Fruit fly (Drosophila melanogaster) S2 (cell line): Measurements from ENCODE around the gene CG43219.

Source experiments
- CG8478 ChIP-seq: fragments of >200 bp; optimal IDR thresholded peaks from 2 replicates; lab custom pipeline; 2018
- CTCF ChIP-seq, 2 experiments: fragments of >200 bp; optimal IDR thresholded peaks; 2 replicates each; lab custom pipeline; 2018

DNA sequence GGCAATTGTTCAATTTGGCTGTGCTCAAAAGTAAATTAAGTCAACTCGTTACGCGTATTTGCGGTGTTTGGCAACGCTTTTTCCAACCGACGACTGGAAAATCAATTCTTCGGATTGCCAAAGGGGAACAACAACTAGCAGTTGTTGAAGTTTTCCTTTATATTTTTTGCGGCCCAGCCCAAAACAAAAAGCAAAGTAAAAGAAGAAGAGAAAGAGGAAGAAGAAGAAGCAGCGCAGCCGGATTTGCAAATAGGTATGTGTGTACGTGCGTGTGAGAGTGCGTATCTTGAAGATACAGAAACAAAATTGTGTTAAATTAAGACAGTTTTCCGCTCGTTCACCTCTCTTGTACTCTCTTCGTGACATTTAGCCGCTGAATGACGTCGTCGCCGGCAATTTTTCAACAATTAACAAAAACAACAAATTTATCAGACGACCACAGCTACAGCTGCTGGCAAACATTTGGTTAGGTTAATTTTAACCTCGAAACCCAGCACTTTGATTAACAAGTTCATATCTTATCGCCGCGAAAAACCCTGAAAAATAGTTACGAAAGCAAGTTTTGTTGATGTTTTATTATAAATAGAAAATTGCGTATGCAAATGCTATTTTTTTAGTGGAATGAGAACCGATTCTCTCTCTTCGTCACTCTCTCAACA lies 43.8 kb upstream of the CG43219 start:
- TF ChIP-seq CG8478 (lab: Kevin White, UChicago) (no peak), CTCF (optimal IDR thresholded peaks at IDR 0.05; lab: Kevin White, UChicago) (no peak)
